Worm (Caenorhabditis elegans): ENCODE results near the gene K05F6.14.

The K05F6.14 gene

DNA sequence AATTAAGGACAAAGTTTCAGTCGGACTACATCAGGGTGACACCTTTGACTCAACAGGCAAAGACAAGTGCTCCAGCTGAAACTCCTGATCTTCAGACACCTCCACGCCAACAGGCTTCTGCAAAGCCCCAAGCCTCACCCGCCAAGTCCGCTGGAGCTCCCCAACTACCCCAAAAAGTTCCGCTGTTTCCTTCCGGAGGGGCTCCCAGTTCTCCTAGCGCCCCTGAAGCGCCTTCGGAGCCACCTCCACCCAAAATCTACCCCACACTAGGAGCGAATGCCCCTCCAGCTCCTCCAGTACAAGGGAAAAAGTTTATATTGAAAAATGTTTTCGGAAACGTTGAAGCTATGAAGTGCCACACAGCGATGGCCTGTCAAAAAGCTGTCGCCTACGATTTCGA is 41.1 kb downstream of the K05F6.14 start:
- TF ChIP-seq lin-35 (GFP tag; optimal IDR thresholded peaks at IDR 0.05) (no peak), T07F8.4 (tag; optimal IDR thresholded peaks at IDR 0.05) (no peak), ceh-91 (GFP tag; IDR thresholded peaks at IDR 0.05) (no peak), zfh-2 (GFP tag; conservative IDR thresholded peaks at IDR 0.05) (peak; percentile 69), ceh-27 (GFP tag; optimal IDR thresholded peaks at IDR 0.05) (no peak), nhr-90 (tag; optimal IDR thresholded peaks at IDR 0.05) (no peak), hmg-20 (GFP tag; IDR thresholded peaks at IDR 0.05) (no peak), egrh-3 (GFP tag; IDR thresholded peaks at IDR 0.05) (peak; percentile 50; the same call in 1 of the 2 replicates), hmg-1.2 (GFP tag; IDR thresholded peaks at IDR 0.05) (no peak), mxl-1 (tag; optimal IDR thresholded peaks at IDR 0.05) (no peak), nfya-1 (tag; optimal IDR thresholded peaks at IDR 0.05; ENCODE audit: borderline replicate concordance, insufficient read depth) (no peak), K12H6.12 (tag; optimal IDR thresholded peaks at IDR 0.05) (no peak)

DNA sequence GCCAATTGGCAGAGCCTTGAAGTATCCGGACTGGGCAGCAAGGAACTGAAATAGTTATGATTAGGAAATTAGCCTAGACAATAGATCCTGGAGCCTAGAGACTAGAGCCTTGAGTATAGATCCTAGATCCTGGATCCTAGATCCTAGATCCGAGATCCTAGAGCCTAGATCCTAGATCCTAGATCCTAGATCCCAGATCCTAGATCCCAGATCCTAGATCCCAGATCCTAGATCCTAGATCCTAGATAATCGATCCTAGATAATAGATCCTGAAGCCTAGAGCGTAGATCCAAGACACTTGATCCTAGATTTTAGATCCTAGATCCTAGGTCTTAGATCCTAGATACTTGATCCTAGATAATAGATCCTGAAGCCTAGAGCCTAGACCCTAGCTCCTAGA is 43.0 kb downstream of the K05F6.14 start:
- TF ChIP-seq nhr-90 (tag; optimal IDR thresholded peaks at IDR 0.05) (no peak), tbx-9 (tag; optimal IDR thresholded peaks at IDR 0.05; ENCODE audit: borderline replicate concordance) (no peak), B0035.1 (tag; optimal IDR thresholded peaks at IDR 0.05) (no peak), nhr-120 (GFP tag; IDR thresholded peaks at IDR 0.05) (no peak), hlh-12 (tag; optimal IDR thresholded peaks at IDR 0.05) (no peak)

DNA sequence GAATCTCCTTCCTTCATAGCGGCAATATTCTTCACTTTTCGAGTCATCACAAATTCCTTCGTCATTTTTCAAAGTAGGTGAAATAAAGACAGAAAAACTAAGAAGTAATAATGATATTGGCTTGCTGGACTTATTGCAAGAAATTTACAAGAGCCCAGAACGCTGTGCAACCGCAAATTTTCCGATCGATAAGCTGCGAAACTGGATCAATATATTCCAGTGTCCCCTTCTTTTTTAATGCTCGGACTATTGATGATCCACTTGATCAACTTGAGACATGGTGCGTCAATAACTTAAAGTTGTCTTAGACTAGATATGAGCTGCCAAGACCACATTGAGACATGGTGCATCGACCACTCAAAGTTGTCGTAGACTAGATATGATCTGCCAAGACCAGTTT is 44.1 kb downstream of the K05F6.14 start, which contains the start of gene bath-33:
bath-33 (minus strand) TSS at position 101 of the 400 bp plus-strand sequence.
- no peak for TF ChIP-seq F49E8.2 (tag; optimal IDR thresholded peaks at IDR 0.05; ENCODE audit: insufficient read depth)
- TF ChIP-seq madf-3 (GFP tag; IDR thresholded peaks at IDR 0.05), result no peak
- TF ChIP-seq ztf-26 (tag; optimal IDR thresholded peaks at IDR 0.05), result no peak

DNA sequence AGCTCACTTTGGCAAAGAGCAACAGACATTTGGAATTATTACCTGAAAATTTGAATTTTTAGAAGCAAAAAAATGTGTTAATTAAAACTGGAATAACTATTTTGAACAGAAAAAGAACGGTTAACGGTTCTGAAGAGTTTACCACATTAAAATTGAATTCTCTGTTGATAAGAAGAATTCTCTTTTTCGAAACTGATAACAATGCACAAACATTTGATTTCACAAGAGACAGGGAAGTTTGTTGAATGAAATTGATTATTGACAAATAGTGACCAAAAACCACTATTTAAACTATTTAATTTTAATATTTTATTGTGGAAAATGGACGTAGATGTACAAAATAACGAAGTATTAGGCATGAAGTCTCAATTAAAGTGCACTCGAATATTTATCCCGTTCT is 45.6 kb downstream of the K05F6.14 start:
- TF ChIP-seq T07F8.4 (tag; optimal IDR thresholded peaks at IDR 0.05) (no peak), nhr-80 (tag; optimal IDR thresholded peaks at IDR 0.05) (peak; percentile 40)

DNA sequence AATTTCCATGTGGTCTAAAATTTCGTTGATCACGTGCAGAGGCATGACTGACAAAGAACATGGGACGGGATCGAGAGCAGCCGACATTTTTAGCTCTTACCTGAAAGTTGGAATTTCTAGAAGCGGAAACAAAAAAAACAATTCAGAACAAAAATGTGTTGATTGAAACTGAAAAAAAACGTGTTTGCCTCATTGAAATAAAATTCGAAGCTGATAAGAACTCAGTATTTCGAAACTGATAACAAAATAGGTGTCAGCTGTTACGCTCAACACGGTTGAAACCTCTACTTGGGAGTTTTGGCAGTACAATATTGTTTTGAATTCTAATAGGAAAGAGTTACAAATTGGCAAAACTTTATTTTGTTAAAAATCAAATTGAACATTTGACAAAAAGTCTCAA is 47.0 kb downstream of the K05F6.14 start:
- TF ChIP-seq nhr-80 (tag; optimal IDR thresholded peaks at IDR 0.05), result peak; percentile 47
- TF ChIP-seq Y53F4B.3 (GFP tag; IDR thresholded peaks at IDR 0.05), result no peak
- TF ChIP-seq cebp-1 (GFP tag; IDR thresholded peaks at IDR 0.05), result no peak
- TF ChIP-seq cebp-1 (tag; optimal IDR thresholded peaks at IDR 0.05), result peak; percentile 83
- TF ChIP-seq madf-6 (GFP tag; IDR thresholded peaks at IDR 0.05), result no peak
- no peak for TF ChIP-seq him-1 (tag; optimal IDR thresholded peaks at IDR 0.05)

DNA sequence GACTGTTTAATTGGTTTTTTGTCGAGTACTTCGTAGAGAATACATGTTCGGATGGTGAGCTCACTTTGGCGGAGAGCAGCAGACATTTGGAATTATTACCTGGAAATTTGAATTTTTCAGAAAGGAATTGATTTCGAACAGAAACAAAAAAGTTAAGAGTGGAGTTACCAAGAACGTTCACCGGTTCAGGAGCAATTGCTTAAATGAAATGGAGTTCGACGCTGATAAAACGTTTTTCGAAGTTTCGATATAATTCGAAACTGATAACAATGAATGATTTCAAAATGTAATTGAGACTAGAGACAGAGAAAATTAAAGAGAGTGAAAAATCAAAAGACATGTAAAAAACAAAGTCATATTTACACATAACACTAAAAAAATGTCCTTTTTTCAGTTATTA is 48.7 kb downstream of the K05F6.14 start, which contains the start of gene fbxa-163:
fbxa-163 (minus strand) TSS at position 101 of the 400 bp plus-strand sequence.
- no peak for TF ChIP-seq dpl-1 (GFP tag; optimal IDR thresholded peaks at IDR 0.05)
- TF ChIP-seq sea-2 (GFP tag; IDR thresholded peaks at IDR 0.05), result no peak
- no peak for TF ChIP-seq rec-8 (tag; optimal IDR thresholded peaks at IDR 0.05)
- no peak for TF ChIP-seq mel-28 (tag; optimal IDR thresholded peaks at IDR 0.05; ENCODE audit: borderline replicate concordance)
- TF ChIP-seq F57C9.4 (tag; optimal IDR thresholded peaks at IDR 0.05), result no peak
- TF ChIP-seq lag-1 (GFP tag; IDR thresholded peaks at IDR 0.05), result no peak
- no peak for TF ChIP-seq egrh-3 (GFP tag; IDR thresholded peaks at IDR 0.05)
- TF ChIP-seq hlh-26 (GFP tag; conservative IDR thresholded peaks at IDR 0.05), result no peak
- TF ChIP-seq F55B11.4 (tag; optimal IDR thresholded peaks at IDR 0.05; ENCODE audit: borderline replicate concordance, insufficient read depth), result no peak
- no peak for TF ChIP-seq madf-3 (GFP tag; IDR thresholded peaks at IDR 0.05)
- TF ChIP-seq snpc-1.3 (tag; optimal IDR thresholded peaks at IDR 0.05; ENCODE audit: insufficient read depth), result no peak
- TF ChIP-seq mxl-1 (tag; optimal IDR thresholded peaks at IDR 0.05), result no peak
- no peak for TF ChIP-seq Y95B8A.8 (GFP tag; IDR thresholded peaks at IDR 0.05)
- no peak for TF ChIP-seq hlh-12 (tag; optimal IDR thresholded peaks at IDR 0.05)
- TF ChIP-seq F22D6.2 (tag; optimal IDR thresholded peaks at IDR 0.05), result no peak
- TF ChIP-seq pha-4 (tag; optimal IDR thresholded peaks at IDR 0.05), result no peak
- no peak for TF ChIP-seq ama-1 (optimal IDR thresholded peaks at IDR 0.05)
- no peak for TF ChIP-seq ama-1 (GFP tag; optimal IDR thresholded peaks at IDR 0.05)

All from whole organism, young adult.